Fruit fly (Drosophila melanogaster) whole organism, embryonic: ENCODE results near the gene St2.

Experiments used
- Aef1 ChIP-seq: fragments of 200-800 bp; sonication (Bioruptor generic); IDR thresholded peaks from 3 replicates; pipeline ENCODE4 v1.3.6; 2022; ENCODE audit warnings: missing biosample characterization, missing genetic modification characterization
- Atf3 ChIP-seq: fragments of 200-800 bp; sonication (Bioruptor generic); optimal IDR thresholded peaks from 3 replicates; lab custom pipeline; 2016; ENCODE audit warnings: missing biosample characterization, missing genetic modification characterization
- BEAF-32 ChIP-seq: fragments of 200-800 bp; sonication (Bioruptor generic); optimal IDR thresholded peaks from 3 replicates; lab custom pipeline; 2017; ENCODE audit warnings: missing biosample characterization, missing genetic modification characterization, mild to moderate bottlenecking, moderate library complexity, missing genetic modification reagents
- CG10267 ChIP-seq: fragments of 200-800 bp; sonication (Bioruptor generic); optimal IDR thresholded peaks from 2 replicates; lab custom pipeline; 2018; ENCODE audit warnings: missing biosample characterization, mild to moderate bottlenecking, missing genetic modification characterization, moderate library complexity
- CG11456 ChIP-seq: fragments of 200-800 bp; sonication (Bioruptor generic); IDR thresholded peaks from 3 replicates; pipeline ENCODE4 v1.3.6; 2022; ENCODE audit warnings: missing biosample characterization, missing genetic modification characterization
- CG12155 ChIP-seq: fragments of 200-800 bp; sonication (Bioruptor generic); optimal IDR thresholded peaks from 3 replicates; lab custom pipeline; 2016; ENCODE audit warnings: missing biosample characterization, missing genetic modification characterization
- CG14441 ChIP-seq: fragments of 200-800 bp; sonication (Bioruptor generic); IDR thresholded peaks from 2 replicates; pipeline ENCODE4 v1.3.6; 2022; ENCODE audit warnings: missing biosample characterization, missing genetic modification characterization
- CG1603 ChIP-seq: fragments of 200-800 bp; sonication (Bioruptor generic); optimal IDR thresholded peaks from 2 replicates; lab custom pipeline; 2019; ENCODE audit warnings: missing biosample characterization, mild to moderate bottlenecking, missing genetic modification characterization, moderate library complexity
- CG16815 ChIP-seq: fragments of 200-800 bp; sonication (Bioruptor generic); optimal IDR thresholded peaks from 3 replicates; lab custom pipeline; 2017; ENCODE audit warnings: missing biosample characterization, mild to moderate bottlenecking, missing genetic modification characterization
- CG17361 ChIP-seq: fragments of 200-800 bp; sonication (Bioruptor generic); IDR thresholded peaks from 3 replicates; pipeline ENCODE4 v1.3.6; 2022; ENCODE audit warnings: missing biosample characterization, missing genetic modification characterization
- CG17829 ChIP-seq: fragments of 200-800 bp; optimal IDR thresholded peaks from 2 replicates; lab custom pipeline; 2019; ENCODE audit warnings: missing biosample characterization, mild to moderate bottlenecking, missing genetic modification characterization, moderate library complexity
- CG18476 ChIP-seq: fragments of 200-800 bp; sonication (Bioruptor generic); optimal IDR thresholded peaks from 2 replicates; lab custom pipeline; 2016; ENCODE audit warnings: missing biosample characterization, mild to moderate bottlenecking, missing genetic modification characterization
- CG2116 ChIP-seq: fragments of 200-800 bp; sonication (Bioruptor generic); optimal IDR thresholded peaks from 3 replicates; lab custom pipeline; 2018; ENCODE audit warnings: missing biosample characterization, mild to moderate bottlenecking, missing genetic modification characterization
- CG2875 ChIP-seq: fragments of 200-800 bp; sonication (Bioruptor generic); optimal IDR thresholded peaks from 2 replicates; lab custom pipeline; 2017; ENCODE audit warnings: missing biosample characterization, mild to moderate bottlenecking, missing genetic modification characterization, missing genetic modification reagents
- CG34224 ChIP-seq: fragments of 200-800 bp; sonication (Bioruptor generic); IDR thresholded peaks from 3 replicates; pipeline ENCODE4 v1.3.6; 2022; ENCODE audit warnings: missing biosample characterization, missing genetic modification characterization; ENCODE audit not compliant: partially characterized antibody
- CG4730 ChIP-seq: fragments of 200-800 bp; sonication (Bioruptor generic); IDR thresholded peaks from 2 replicates; pipeline ENCODE4 v1.3.6; 2022; ENCODE audit warnings: missing biosample characterization, missing genetic modification characterization
- CG7271 ChIP-seq: fragments of 200-800 bp; sonication (Bioruptor generic); optimal IDR thresholded peaks from 2 replicates; lab custom pipeline; 2018; ENCODE audit warnings: missing biosample characterization, mild to moderate bottlenecking, missing genetic modification characterization, moderate library complexity
- CG7357 ChIP-seq: fragments of 200-800 bp; sonication (Bioruptor generic); IDR thresholded peaks from 3 replicates; pipeline ENCODE4 v1.3.6; 2022; ENCODE audit warnings: missing biosample characterization, missing genetic modification characterization
- CG8359 ChIP-seq: fragments of 200-800 bp; sonication (Bioruptor generic); optimal IDR thresholded peaks from 2 replicates; lab custom pipeline; 2017; ENCODE audit warnings: missing biosample characterization, mild to moderate bottlenecking, missing genetic modification characterization, borderline replicate concordance
- CG9876 ChIP-seq: fragments of 200-800 bp; sonication (Bioruptor generic); optimal IDR thresholded peaks from 2 replicates; lab custom pipeline; 2016; ENCODE audit warnings: missing biosample characterization, missing genetic modification characterization
- Dref ChIP-seq: fragments of 200-800 bp; sonication (Bioruptor generic); IDR thresholded peaks from 2 replicates; pipeline ENCODE4 v1.3.6; 2022; ENCODE audit warnings: missing biosample characterization, missing genetic modification characterization
- E2f1 ChIP-seq: fragments of 200-800 bp; sonication (Bioruptor generic); IDR thresholded peaks from 2 replicates; pipeline ENCODE4 v1.3.6; 2022; ENCODE audit warnings: missing biosample characterization, missing genetic modification characterization
- Hr3 ChIP-seq: fragments of 200-800 bp; sonication (Bioruptor generic); optimal IDR thresholded peaks from 3 replicates; lab custom pipeline; 2016; ENCODE audit warnings: missing biosample characterization, missing genetic modification characterization
- Jarid2 ChIP-seq: fragments of 200-800 bp; sonication (Bioruptor generic); optimal IDR thresholded peaks from 3 replicates; lab custom pipeline; 2017; ENCODE audit warnings: mild to moderate bottlenecking, missing biosample characterization, missing genetic modification reagents, missing genetic modification characterization
- Mes4 ChIP-seq: fragments of 200-800 bp; sonication (Bioruptor generic); optimal IDR thresholded peaks from 2 replicates; lab custom pipeline; 2016; ENCODE audit warnings: missing biosample characterization, missing genetic modification characterization
- Myb ChIP-seq: fragments of 200-800 bp; sonication (Bioruptor generic); optimal IDR thresholded peaks from 2 replicates; lab custom pipeline; 2016; ENCODE audit warnings: missing biosample characterization, missing genetic modification characterization
- Ravus ChIP-seq: fragments of 200-800 bp; sonication (Bioruptor generic); IDR thresholded peaks from 2 replicates; pipeline ENCODE4 v1.3.6; 2022; ENCODE audit warnings: missing biosample characterization, missing genetic modification characterization
- YL-1 ChIP-seq: fragments of 200-800 bp; sonication (Bioruptor generic); optimal IDR thresholded peaks from 3 replicates; lab custom pipeline; 2017; ENCODE audit warnings: missing biosample characterization, mild to moderate bottlenecking, missing genetic modification characterization
- amos ChIP-seq: fragments of 200-800 bp; sonication (Bioruptor generic); IDR thresholded peaks from 2 replicates; pipeline ENCODE4 v1.3.6; 2022; ENCODE audit warnings: missing biosample characterization, missing genetic modification characterization; ENCODE audit not compliant: partially characterized antibody
- br ChIP-seq: fragments of >200 bp; optimal IDR thresholded peaks from 2 replicates; lab custom pipeline; 2017
- chif ChIP-seq, 2 experiments: fragments of 200-800 bp; sonication (Bioruptor generic); optimal IDR thresholded peaks; 3 replicates each; lab custom pipeline; 2016; ENCODE audit warnings: missing biosample characterization in 2 of 2, missing genetic modification characterization in 2 of 2
- chm ChIP-seq: fragments of 200-800 bp; sonication (Bioruptor generic); IDR thresholded peaks from 2 replicates; pipeline ENCODE4 v1.3.6; 2022; ENCODE audit warnings: missing biosample characterization, missing genetic modification characterization
- croc ChIP-seq: fragments of 200-800 bp; sonication (Bioruptor generic); conservative IDR thresholded peaks from 3 replicates; pipeline ENCODE4 v1.3.6; 2022; ENCODE audit warnings: missing biosample characterization, missing genetic modification characterization
- gsb-n ChIP-seq: fragments of 200-800 bp; sonication (Bioruptor generic); optimal IDR thresholded peaks from 3 replicates; lab custom pipeline; 2018; ENCODE audit warnings: missing biosample characterization, mild to moderate bottlenecking, missing genetic modification characterization
- hbn ChIP-seq: fragments of 200-800 bp; sonication (Bioruptor generic); IDR thresholded peaks from 2 replicates; pipeline ENCODE4 v1.3.6; 2022; ENCODE audit warnings: missing biosample characterization, missing genetic modification characterization; ENCODE audit not compliant: partially characterized antibody
- inv ChIP-seq: fragments of 200-800 bp; sonication (Bioruptor generic); IDR thresholded peaks from 2 replicates; pipeline ENCODE4 v1.3.6; 2022; ENCODE audit warnings: missing biosample characterization, missing genetic modification characterization; ENCODE audit not compliant: partially characterized antibody
- mld ChIP-seq: fragments of 200-800 bp; sonication (Bioruptor generic); IDR thresholded peaks from 3 replicates; pipeline ENCODE4 v1.3.6; 2022; ENCODE audit warnings: missing biosample characterization, missing genetic modification characterization; ENCODE audit not compliant: partially characterized antibody
- nmo ChIP-seq: fragments of 200-800 bp; sonication (Bioruptor generic); optimal IDR thresholded peaks from 2 replicates; lab custom pipeline; 2018; ENCODE audit warnings: missing biosample characterization, mild to moderate bottlenecking, missing genetic modification characterization, moderate library complexity
- oc ChIP-seq: fragments of 200-800 bp; sonication (Bioruptor generic); optimal IDR thresholded peaks from 2 replicates; lab custom pipeline; 2018; ENCODE audit warnings: missing biosample characterization, mild to moderate bottlenecking, missing genetic modification characterization, moderate library complexity
- peb ChIP-seq: fragments of 200-800 bp; sonication (Bioruptor generic); IDR thresholded peaks from 2 replicates; pipeline ENCODE4 v1.3.6; 2022; ENCODE audit warnings: missing biosample characterization, missing genetic modification characterization
- pros ChIP-seq: fragments of 200-800 bp; sonication (Bioruptor generic); optimal IDR thresholded peaks from 3 replicates; lab custom pipeline; 2019; ENCODE audit warnings: missing biosample characterization, mild to moderate bottlenecking, missing genetic modification characterization, moderate library complexity
- row ChIP-seq: fragments of 200-800 bp; sonication (Bioruptor generic); IDR thresholded peaks from 3 replicates; pipeline ENCODE4 v1.3.6; 2022; ENCODE audit warnings: missing biosample characterization, missing genetic modification characterization
- schlank ChIP-seq: fragments of 200-800 bp; sonication (Bioruptor generic); optimal IDR thresholded peaks from 2 replicates; lab custom pipeline; 2018; ENCODE audit warnings: missing biosample characterization, mild to moderate bottlenecking, missing genetic modification characterization
- so ChIP-seq: fragments of 200-800 bp; sonication (Bioruptor generic); IDR thresholded peaks from 3 replicates; pipeline ENCODE4 v1.3.6; 2022; ENCODE audit warnings: missing biosample characterization, missing genetic modification characterization
- sug ChIP-seq: fragments of 200-800 bp; optimal IDR thresholded peaks from 2 replicates; lab custom pipeline; 2019; ENCODE audit warnings: missing biosample characterization, mild to moderate bottlenecking, missing genetic modification characterization, moderate library complexity
- trem ChIP-seq: fragments of 200-800 bp; optimal IDR thresholded peaks from 3 replicates; lab custom pipeline; 2019; ENCODE audit warnings: missing biosample characterization, mild to moderate bottlenecking, missing genetic modification characterization, moderate library complexity
- unc-4 ChIP-seq: fragments of 200-800 bp; sonication (Bioruptor generic); IDR thresholded peaks from 2 replicates; pipeline ENCODE4 v1.3.6; 2022; ENCODE audit warnings: missing biosample characterization, missing genetic modification characterization; ENCODE audit not compliant: partially characterized antibody
- zen2 ChIP-seq: fragments of 200-800 bp; sonication (Bioruptor generic); IDR thresholded peaks from 3 replicates; pipeline ENCODE4 v1.3.6; 2022; ENCODE audit warnings: missing biosample characterization, missing genetic modification characterization; ENCODE audit not compliant: partially characterized antibody

Gene St2

dm6 chr3R:9258252-9259225, 6.9 kb downstream of the St2 start, which contains the start of the genes Ibf2 and Ibf1 (continued):
- TF ChIP-seq Myb (GFP tag; lab: Kevin White, UChicago) (peak; percentile 21), gsb-n (tag; lab: Kevin White, UChicago) (no peak), CG9876 (GFP tag; lab: Kevin White, UChicago) (no peak), CG17829 (tag; lab: Kevin White, UChicago) (no peak), CG34224 (GFP tag; lab: Robert Waterston, UW) (peak; percentile 82), amos (GFP tag; lab: Robert Waterston, UW) (peak; percentile 87), CG14441 (no peak), Jarid2 (GFP tag; lab: Kevin White, UChicago) (no peak), nmo (GFP tag; lab: Kevin White, UChicago) (peak; percentile 13), Ravus (GFP tag; lab: Robert Waterston, UW) (no peak), chm (GFP tag; lab: Robert Waterston, UW) (no peak), CG16815 (GFP tag; lab: Kevin White, UChicago) (no peak), mld (GFP tag; lab: Robert Waterston, UW) (peak; percentile 81), schlank (tag; lab: Kevin White, UChicago) (no peak), row (peak; percentile 55; the same call in 2 of the 3 replicates), Hr3 (GFP tag; lab: Kevin White, UChicago) (no peak), Dref (peak; percentile 84), YL-1 (GFP tag; lab: Kevin White, UChicago) (no peak), chif (GFP tag; optimal IDR thresholded peaks at IDR 0.05; lab: Kevin White, UChicago) (no peak), BEAF-32 (GFP tag; lab: Kevin White, UChicago) (peak; percentile 81), CG11456 (GFP tag; lab: Robert Waterston, UW) (no peak), croc (no peak), peb (GFP tag; lab: Robert Waterston, UW) (no peak), CG4730 (GFP tag; lab: Robert Waterston, UW) (no peak), CG17361 (0 out of 3 replicates have a peak, but pooled peaks have one; percentile 28), CG8359 (GFP tag; lab: Kevin White, UChicago) (no peak), unc-4 (peak; percentile 79), CG10267 (peak; percentile 5), CG2116 (peak; percentile 97), Aef1 (GFP tag; lab: Robert Waterston, UW) (no peak), so (GFP tag; lab: Robert Waterston, UW) (no peak), Mes4 (GFP tag; lab: Kevin White, UChicago) (no peak), E2f1 (GFP tag; lab: Robert Waterston, UW) (no peak), inv (GFP tag; lab: Robert Waterston, UW) (peak; percentile 76), CG18476 (GFP tag; lab: Kevin White, UChicago) (peak; percentile 86), oc (no peak), sug (no peak), br (lab: Kevin White, UChicago) (no peak), pros (GFP tag; lab: Kevin White, UChicago) (no peak), CG7271 (tag; lab: Kevin White, UChicago) (no peak), Atf3 (no peak), CG1603 (tag; lab: Kevin White, UChicago) (peak; percentile 8), trem (peak; percentile 23), CG12155 (GFP tag; lab: Kevin White, UChicago) (no peak), CG2875 (GFP tag; lab: Kevin White, UChicago) (no peak), CG7357 (no peak), zen2 (peak; percentile 45; the same call in 2 of the 3 replicates), hbn (peak; percentile 63; the same call in 1 of the 2 replicates)
